Fruit fly (Drosophila melanogaster) ovary, adult (tissue): Measurements from ENCODE around the gene CG17237.

Experiments used
- CG17801 ChIP-seq: fragments of 200-800 bp; optimal IDR thresholded peaks from 2 replicates; lab custom pipeline; 2019; ENCODE audit warnings: missing biosample characterization, mild to moderate bottlenecking, missing genetic modification characterization, moderate library complexity; ENCODE audit not compliant: partially characterized antibody

CG17237 gene

dm6 chr2L:2249578-2249977 lies 39.6 kb downstream of the CG17237 start:
- TF ChIP-seq CG17801: no peak

dm6 chr2L:2242783-2243182 lies 46.4 kb downstream of the CG17237 start:
- TF ChIP-seq CG17801: no peak

- TF ChIP-seq CG17801: peak; percentile 15
Measured at dm6 chr2L:2242139-2242538, 47.1 kb downstream of the CG17237 start, which contains the start of gene CG4267. Gene CG4267 (plus strand): TSS chr2L:2242378.

- TF ChIP-seq CG17801: no peak
Measured at dm6 chr2L:2240493-2240892, 48.7 kb downstream of the CG17237 start, which contains the start of gene Tengl1. Gene Tengl1 (minus strand): TSS chr2L:2240593.

- no peak for TF ChIP-seq CG17801
Measured at dm6 chr2L:2239284-2239683, 49.9 kb downstream of the CG17237 start, which contains the start of gene Tengl2. Gene Tengl2 (minus strand): TSS chr2L:2239384.
